Worm (Caenorhabditis elegans): ENCODE measurements around the gene str-261.
A peak's percentile ranks its signal among the peaks of the same experiment; 100 is the strongest.

Gene str-261

DNA sequence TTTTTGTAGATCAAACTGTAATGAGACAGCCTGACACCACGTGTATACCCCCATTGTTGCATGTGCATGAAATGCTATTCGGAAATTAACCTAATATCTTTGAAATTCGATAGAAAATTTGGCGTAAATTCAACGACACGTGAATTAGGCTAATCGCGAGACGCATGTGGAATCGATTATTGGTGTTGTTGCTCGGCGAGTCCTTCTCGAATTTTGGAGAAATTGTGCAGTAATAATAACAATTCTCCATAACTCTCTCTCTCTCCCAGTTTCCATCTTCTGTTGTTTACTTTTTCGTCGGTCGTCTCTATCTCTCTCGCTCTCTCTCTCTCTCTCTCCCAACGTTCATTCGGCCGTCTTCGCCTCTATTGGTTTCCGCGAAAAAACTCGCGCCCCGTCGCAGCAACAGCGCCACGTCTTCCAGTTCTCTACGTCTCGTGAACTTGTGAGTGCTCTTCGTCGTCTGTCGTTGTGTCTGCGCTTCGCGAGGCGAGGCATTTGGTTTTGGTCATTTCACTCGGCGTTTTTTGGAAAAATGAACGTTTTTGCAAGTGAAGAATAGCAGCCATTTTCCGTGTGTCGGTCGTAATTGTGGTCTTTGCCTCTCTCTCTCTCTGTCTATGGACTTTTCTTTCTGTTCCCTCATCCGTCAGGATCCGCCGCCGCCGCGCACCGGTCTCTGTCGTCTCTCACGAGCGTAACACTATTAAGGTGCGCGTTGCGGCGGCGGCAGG lies 19.6 kb upstream of the str-261 start:
- no peak for TF ChIP-seq lin-13 (tag; optimal IDR thresholded peaks at IDR 0.05)
- TF ChIP-seq lin-32 (GFP tag; optimal IDR thresholded peaks at IDR 0.05) = peak; percentile 27
- TF ChIP-seq mls-2 (tag; optimal IDR thresholded peaks at IDR 0.05) = no peak
- no peak for TF ChIP-seq ztf-11 (tag; optimal IDR thresholded peaks at IDR 0.05)
- no peak for TF ChIP-seq drap-1 (GFP tag; optimal IDR thresholded peaks at IDR 0.05)
- no peak for TF ChIP-seq zip-8 (tag; optimal IDR thresholded peaks at IDR 0.05)
- TF ChIP-seq lsy-2 (tag; optimal IDR thresholded peaks at IDR 0.05) = no peak
- TF ChIP-seq pha-4 (tag; optimal IDR thresholded peaks at IDR 0.05) = peak; percentile 80
- TF ChIP-seq nhr-28 (tag; optimal IDR thresholded peaks at IDR 0.05) = no peak
- TF ChIP-seq ces-1 (GFP tag; optimal IDR thresholded peaks at IDR 0.05) = peak; percentile 11
- TF ChIP-seq ceh-39 (tag; optimal IDR thresholded peaks at IDR 0.05) = no peak

DNA sequence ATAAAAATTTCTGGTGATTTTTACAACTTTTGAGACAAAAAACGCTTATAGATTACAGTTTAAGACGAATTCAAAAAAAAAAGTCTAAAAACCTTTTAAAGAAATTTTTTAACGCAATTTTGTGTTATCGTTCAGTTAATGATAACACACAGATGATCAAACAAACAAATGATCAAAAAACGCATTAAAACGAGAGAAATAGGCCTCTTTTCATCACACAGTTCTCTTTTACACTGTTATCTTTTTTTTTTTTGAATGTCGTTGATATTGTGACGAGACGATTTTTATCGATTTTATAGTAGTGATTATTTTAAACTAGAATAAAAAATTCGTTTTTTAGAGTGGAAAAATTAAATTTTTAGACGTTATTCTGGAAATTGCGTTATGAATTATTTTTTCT lies 14.5 kb upstream of the str-261 start:
- no peak for TF ChIP-seq unc-120 (tag; optimal IDR thresholded peaks at IDR 0.05; ENCODE audit: poor library complexity, severe bottlenecking)
- no peak for TF ChIP-seq ceh-83 (GFP tag; optimal IDR thresholded peaks at IDR 0.05)
- no peak for TF ChIP-seq bed-3 (GFP tag; optimal IDR thresholded peaks at IDR 0.05)
- no peak for TF ChIP-seq ceh-43 (GFP tag; optimal IDR thresholded peaks at IDR 0.05)
- no peak for TF ChIP-seq ces-1 (GFP tag; optimal IDR thresholded peaks at IDR 0.05)
- TF ChIP-seq sem-2 (GFP tag; optimal IDR thresholded peaks at IDR 0.05) = no peak
- TF ChIP-seq nhr-12 (tag; optimal IDR thresholded peaks at IDR 0.05) = no peak
- no peak for TF ChIP-seq lin-13 (tag; optimal IDR thresholded peaks at IDR 0.05)
- no peak for TF ChIP-seq elt-3 (tag; optimal IDR thresholded peaks at IDR 0.05)
- TF ChIP-seq hlh-1 (tag; optimal IDR thresholded peaks at IDR 0.05) = no peak
- no peak for TF ChIP-seq nhr-237 (tag; optimal IDR thresholded peaks at IDR 0.05)
- TF ChIP-seq nhr-2 (tag; optimal IDR thresholded peaks at IDR 0.05) = no peak
- no peak for TF ChIP-seq nhr-76 (tag; optimal IDR thresholded peaks at IDR 0.05)
- no peak for TF ChIP-seq ztf-11 (tag; optimal IDR thresholded peaks at IDR 0.05)

DNA sequence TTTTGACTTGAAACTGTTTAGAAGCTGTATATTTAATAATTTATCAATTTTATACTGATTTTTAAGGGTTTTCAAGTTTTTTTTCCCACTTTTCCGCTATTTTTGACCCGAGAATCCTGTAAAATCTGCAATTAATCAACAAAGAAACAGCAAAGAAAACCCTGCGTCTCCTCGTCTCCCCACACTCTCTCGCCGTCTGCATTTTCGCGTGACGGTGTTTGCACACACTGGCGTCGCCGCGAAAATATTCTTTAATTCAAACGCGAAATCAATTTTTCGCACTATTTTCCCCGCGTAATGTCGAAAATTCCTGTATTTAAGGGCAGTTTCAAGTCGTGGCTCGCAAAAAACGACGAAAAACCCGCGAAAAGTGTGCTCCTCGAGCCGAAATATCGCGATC lies 11.1 kb upstream of the str-261 start, which contains the start of gene rsa-2:
rsa-2 (plus strand) TSS at position 221 of the 400 bp plus-strand sequence.
- TF ChIP-seq mep-1 (tag; optimal IDR thresholded peaks at IDR 0.05) (peak; percentile 45), nhr-237 (tag; optimal IDR thresholded peaks at IDR 0.05) (no peak), elt-3 (tag; optimal IDR thresholded peaks at IDR 0.05) (no peak), ceh-83 (GFP tag; optimal IDR thresholded peaks at IDR 0.05) (peak; percentile 71), cnd-1 (tag; optimal IDR thresholded peaks at IDR 0.05) (no peak), sptf-1 (tag; optimal IDR thresholded peaks at IDR 0.05) (peak; percentile 45), M03D4.4 (tag; optimal IDR thresholded peaks at IDR 0.05) (no peak), ceh-43 (GFP tag; optimal IDR thresholded peaks at IDR 0.05) (no peak), drap-1 (GFP tag; optimal IDR thresholded peaks at IDR 0.05) (peak; percentile 2), ces-1 (GFP tag; optimal IDR thresholded peaks at IDR 0.05) (peak; percentile 46), unc-62 (GFP tag; optimal IDR thresholded peaks at IDR 0.05) (no peak), ceh-39 (tag; optimal IDR thresholded peaks at IDR 0.05) (no peak), hlh-1 (tag; optimal IDR thresholded peaks at IDR 0.05) (no peak), nhr-28 (tag; optimal IDR thresholded peaks at IDR 0.05) (no peak), lin-13 (tag; optimal IDR thresholded peaks at IDR 0.05) (peak; percentile 26), lsy-2 (tag; optimal IDR thresholded peaks at IDR 0.05) (peak; percentile 21), zip-8 (tag; optimal IDR thresholded peaks at IDR 0.05) (no peak)

DNA sequence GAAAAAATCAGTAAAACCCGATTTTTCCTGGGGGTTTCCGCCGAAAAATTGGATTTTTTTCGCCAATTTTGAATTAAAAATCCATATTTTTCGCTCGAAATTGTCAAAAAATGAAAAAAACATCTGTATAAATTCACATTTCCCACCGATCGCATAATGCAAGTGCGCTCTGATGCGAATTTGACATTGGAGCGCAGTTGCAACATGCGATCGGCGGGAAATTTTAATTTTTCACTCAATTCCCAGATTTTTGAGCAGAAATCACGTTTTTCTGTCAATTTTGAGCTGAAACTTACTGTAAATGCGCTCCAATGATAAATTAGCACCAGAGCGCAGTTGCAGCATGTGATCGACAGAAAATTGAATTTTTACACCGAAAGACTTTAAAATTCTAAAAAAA lies 9.7 kb upstream of the str-261 start:
- TF ChIP-seq ham-2 (GFP tag; optimal IDR thresholded peaks at IDR 0.05) (no peak), mls-2 (tag; optimal IDR thresholded peaks at IDR 0.05) (no peak), mep-1 (tag; optimal IDR thresholded peaks at IDR 0.05) (no peak), unc-120 (tag; optimal IDR thresholded peaks at IDR 0.05; ENCODE audit: poor library complexity, severe bottlenecking) (no peak), lsy-2 (tag; optimal IDR thresholded peaks at IDR 0.05) (no peak), ztf-11 (tag; optimal IDR thresholded peaks at IDR 0.05) (no peak), lin-13 (tag; optimal IDR thresholded peaks at IDR 0.05) (no peak), sptf-1 (tag; optimal IDR thresholded peaks at IDR 0.05) (no peak), pha-4 (tag; optimal IDR thresholded peaks at IDR 0.05) (no peak), nhr-237 (tag; optimal IDR thresholded peaks at IDR 0.05) (no peak), cnd-1 (tag; optimal IDR thresholded peaks at IDR 0.05) (no peak), blmp-1 (tag; optimal IDR thresholded peaks at IDR 0.05) (no peak), mab-5 (tag; optimal IDR thresholded peaks at IDR 0.05) (no peak), lin-32 (GFP tag; optimal IDR thresholded peaks at IDR 0.05) (no peak), ceh-43 (GFP tag; optimal IDR thresholded peaks at IDR 0.05) (no peak)

DNA sequence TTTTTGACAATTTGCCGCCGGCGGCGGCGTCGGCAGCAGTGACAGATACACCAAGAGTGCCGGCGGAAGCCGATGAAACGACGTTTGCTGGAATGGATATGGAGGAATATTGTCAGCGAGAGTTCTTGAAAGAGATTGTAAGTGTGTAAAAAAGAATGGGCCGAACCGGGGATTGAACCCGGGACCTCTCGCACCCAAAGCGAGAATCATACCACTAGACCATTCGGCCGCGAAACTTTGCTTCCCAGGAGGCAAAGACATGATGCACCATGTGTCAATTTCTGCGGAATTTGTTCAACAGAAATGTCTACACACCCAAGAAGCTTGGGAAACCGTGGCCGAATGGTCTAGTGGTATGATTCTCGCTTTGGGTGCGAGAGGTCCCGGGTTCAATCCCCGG lies 7.6 kb upstream of the str-261 start:
- TF ChIP-seq M03D4.4 (tag; optimal IDR thresholded peaks at IDR 0.05) = peak; percentile 19
- no peak for TF ChIP-seq mls-2 (tag; optimal IDR thresholded peaks at IDR 0.05)
- TF ChIP-seq sptf-1 (tag; optimal IDR thresholded peaks at IDR 0.05) = peak; percentile 29
- peak; percentile 14 for TF ChIP-seq ces-1 (GFP tag; optimal IDR thresholded peaks at IDR 0.05)
- TF ChIP-seq bed-3 (GFP tag; optimal IDR thresholded peaks at IDR 0.05) = peak; percentile 12
- TF ChIP-seq lin-13 (tag; optimal IDR thresholded peaks at IDR 0.05) = peak; percentile 8
- TF ChIP-seq unc-120 (tag; optimal IDR thresholded peaks at IDR 0.05; ENCODE audit: poor library complexity, severe bottlenecking) = peak; percentile 54
- no peak for TF ChIP-seq mab-5 (tag; optimal IDR thresholded peaks at IDR 0.05)
- peak; percentile 43 for TF ChIP-seq ztf-11 (tag; optimal IDR thresholded peaks at IDR 0.05)
